Worm (Caenorhabditis elegans): ENCODE results near the gene npr-4.
A peak's percentile ranks its signal among the peaks of the same experiment; 100 is the strongest.

Gene npr-4

ce11 chrX:12510148-12510785 is 41.2 kb downstream of the npr-4 start (continued):
- peak; percentile 38 for TF ChIP-seq M03D4.4 (tag; optimal IDR thresholded peaks at IDR 0.05)
- TF ChIP-seq flh-1 (GFP tag; optimal IDR thresholded peaks at IDR 0.05), result no peak
- peak; percentile 78 for TF ChIP-seq ces-1 (GFP tag; optimal IDR thresholded peaks at IDR 0.05)
- TF ChIP-seq nhr-76 (tag; optimal IDR thresholded peaks at IDR 0.05), result no peak
- TF ChIP-seq lsy-2 (tag; optimal IDR thresholded peaks at IDR 0.05), result no peak

- TF ChIP-seq hlh-1 (tag; optimal IDR thresholded peaks at IDR 0.05) (peak; percentile 96), unc-62 (GFP tag; optimal IDR thresholded peaks at IDR 0.05) (peak; percentile 90), ztf-11 (tag; optimal IDR thresholded peaks at IDR 0.05) (no peak), elt-1 (tag; optimal IDR thresholded peaks at IDR 0.05; ENCODE audit: borderline replicate concordance, insufficient read depth) (peak; percentile 51), nhr-237 (tag; optimal IDR thresholded peaks at IDR 0.05) (no peak), cnd-1 (tag; optimal IDR thresholded peaks at IDR 0.05) (no peak), ceh-39 (tag; optimal IDR thresholded peaks at IDR 0.05) (no peak), pha-4 (tag; optimal IDR thresholded peaks at IDR 0.05) (no peak), unc-120 (tag; optimal IDR thresholded peaks at IDR 0.05; ENCODE audit: poor library complexity, severe bottlenecking) (peak; percentile 82)
These were observed 42.0 kb downstream of the npr-4 start for ce11 chrX:12509334-12509944.

ce11 chrX:12503288-12503803 is 48.1 kb downstream of the npr-4 start, which contains the start of gene sdz-19:
sdz-19 (minus strand) TSS chrX:12503338.
- TF ChIP-seq ces-1 (GFP tag; optimal IDR thresholded peaks at IDR 0.05) (no peak), mls-2 (tag; optimal IDR thresholded peaks at IDR 0.05) (no peak), M03D4.4 (tag; optimal IDR thresholded peaks at IDR 0.05) (no peak), lsy-2 (tag; optimal IDR thresholded peaks at IDR 0.05) (no peak), drap-1 (GFP tag; optimal IDR thresholded peaks at IDR 0.05) (no peak)

ce11 chrX:12502582-12502981 is 48.9 kb downstream of the npr-4 start:
- TF ChIP-seq M03D4.4 (tag; optimal IDR thresholded peaks at IDR 0.05), result peak; percentile 22

- TF ChIP-seq elt-1 (tag; optimal IDR thresholded peaks at IDR 0.05; ENCODE audit: borderline replicate concordance, insufficient read depth) (peak; percentile 99), M03D4.4 (tag; optimal IDR thresholded peaks at IDR 0.05) (no peak), ham-2 (GFP tag; optimal IDR thresholded peaks at IDR 0.05) (peak; percentile 67), flh-1 (GFP tag; optimal IDR thresholded peaks at IDR 0.05) (no peak), nhr-76 (tag; optimal IDR thresholded peaks at IDR 0.05) (no peak), ceh-43 (GFP tag; optimal IDR thresholded peaks at IDR 0.05) (no peak), tbx-8 (GFP tag; optimal IDR thresholded peaks at IDR 0.05) (no peak), sem-2 (GFP tag; optimal IDR thresholded peaks at IDR 0.05) (no peak), mep-1 (tag; optimal IDR thresholded peaks at IDR 0.05) (no peak), elt-3 (tag; optimal IDR thresholded peaks at IDR 0.05) (peak; percentile 64), blmp-1 (tag; optimal IDR thresholded peaks at IDR 0.05) (no peak), bed-3 (GFP tag; optimal IDR thresholded peaks at IDR 0.05) (no peak), ceh-39 (tag; optimal IDR thresholded peaks at IDR 0.05) (no peak), ceh-83 (GFP tag; optimal IDR thresholded peaks at IDR 0.05) (no peak), mls-2 (tag; optimal IDR thresholded peaks at IDR 0.05) (no peak), hlh-1 (tag; optimal IDR thresholded peaks at IDR 0.05) (no peak), unc-62 (GFP tag; optimal IDR thresholded peaks at IDR 0.05) (no peak), lin-32 (GFP tag; optimal IDR thresholded peaks at IDR 0.05) (no peak), nhr-237 (tag; optimal IDR thresholded peaks at IDR 0.05) (no peak), zip-8 (tag; optimal IDR thresholded peaks at IDR 0.05) (peak; percentile 16), ztf-11 (tag; optimal IDR thresholded peaks at IDR 0.05) (no peak), unc-39 (tag; optimal IDR thresholded peaks at IDR 0.05) (no peak), unc-120 (tag; optimal IDR thresholded peaks at IDR 0.05; ENCODE audit: poor library complexity, severe bottlenecking) (no peak)
These were observed 50.7 kb downstream of the npr-4 start for ce11 chrX:12500777-12501176.

- no peak for TF ChIP-seq blmp-1 (tag; optimal IDR thresholded peaks at IDR 0.05)
- TF ChIP-seq lin-32 (GFP tag; optimal IDR thresholded peaks at IDR 0.05), result no peak
- no peak for TF ChIP-seq nhr-12 (tag; optimal IDR thresholded peaks at IDR 0.05)
- TF ChIP-seq ceh-83 (GFP tag; optimal IDR thresholded peaks at IDR 0.05), result no peak
- TF ChIP-seq snpc-4 (tag; optimal IDR thresholded peaks at IDR 0.05), result no peak
- TF ChIP-seq pha-4 (tag; optimal IDR thresholded peaks at IDR 0.05), result no peak
- TF ChIP-seq lin-13 (tag; optimal IDR thresholded peaks at IDR 0.05), result no peak
- TF ChIP-seq unc-120 (tag; optimal IDR thresholded peaks at IDR 0.05; ENCODE audit: poor library complexity, severe bottlenecking), result no peak
- no peak for TF ChIP-seq ceh-43 (GFP tag; optimal IDR thresholded peaks at IDR 0.05)
These were observed 59.0 kb downstream of the npr-4 start, which contains the start of gene lips-1 for ce11 chrX:12492467-12492866. lips-1 (plus strand) TSS chrX:12492767.
